Worm (Caenorhabditis elegans) whole organism, L2 larva: ENCODE results near the gene gsr-1.

Experiments used
- C34F6.9 ChIP-seq: fragments of 150-350 bp; optimal IDR thresholded peaks from 2 replicates; lab custom pipeline; 2014; ENCODE audit warnings: missing biosample characterization, missing genetic modification characterization
- F13H6.1 ChIP-seq: sonication (generic microtip); optimal IDR thresholded peaks from 2 replicates; lab custom pipeline; 2016; ENCODE audit warnings: missing genetic modification characterization, missing compliant biosample characterization
- R02D3.7 ChIP-seq: fragments of 150-350 bp; optimal IDR thresholded peaks from 2 replicates; lab custom pipeline; 2014; ENCODE audit warnings: missing biosample characterization, missing genetic modification characterization
- alr-1 ChIP-seq: fragments of 150-350 bp; optimal IDR thresholded peaks from 2 replicates; lab custom pipeline; 2014; ENCODE audit warnings: missing biosample characterization, missing genetic modification characterization
- ama-1 ChIP-seq: fragments of 150-350 bp; optimal IDR thresholded peaks from 2 replicates; lab custom pipeline; 2018; ENCODE audit warnings: inconsistent platforms
- ceh-16 ChIP-seq: fragments of 150-350 bp; optimal IDR thresholded peaks from 2 replicates; lab custom pipeline; 2014; ENCODE audit warnings: missing biosample characterization, missing genetic modification characterization
- ceh-82 ChIP-seq: fragments of 150-350 bp; optimal IDR thresholded peaks from 2 replicates; lab custom pipeline; 2014; ENCODE audit warnings: missing biosample characterization, missing genetic modification characterization
- crh-2 ChIP-seq: sonication (generic microtip); optimal IDR thresholded peaks from 2 replicates; lab custom pipeline; 2017; ENCODE audit warnings: missing biosample characterization, missing genetic modification characterization
- dmd-4 ChIP-seq: sonication (generic microtip); optimal IDR thresholded peaks from 2 replicates; lab custom pipeline; 2017; ENCODE audit warnings: missing biosample characterization, missing genetic modification characterization
- egl-27 ChIP-seq: sonication (generic microtip); optimal IDR thresholded peaks from 3 replicates; lab custom pipeline; 2017; ENCODE audit warnings: missing biosample characterization, missing genetic modification reagents, missing genetic modification characterization
- elt-3 ChIP-seq: sonication (generic microtip); optimal IDR thresholded peaks from 2 replicates; lab custom pipeline; 2017; ENCODE audit warnings: missing biosample characterization, missing genetic modification characterization
- fos-1 ChIP-seq: fragments of 150-350 bp; optimal IDR thresholded peaks from 2 replicates; lab custom pipeline; 2014; ENCODE audit warnings: missing biosample characterization, missing genetic modification characterization
- gmeb-1 ChIP-seq: fragments of 150-350 bp; optimal IDR thresholded peaks from 2 replicates; lab custom pipeline; 2014; ENCODE audit warnings: missing biosample characterization, missing genetic modification characterization
- lin-11 ChIP-seq: fragments of 150-350 bp; sonication (generic microtip); optimal IDR thresholded peaks from 2 replicates; lab custom pipeline; 2014; ENCODE audit warnings: missing biosample characterization, missing genetic modification characterization, inconsistent platforms, mixed read lengths
- lin-13 ChIP-seq: fragments of 150-350 bp; optimal IDR thresholded peaks from 2 replicates; lab custom pipeline; 2014; ENCODE audit warnings: missing biosample characterization, missing genetic modification reagents, missing genetic modification characterization
- lin-39 ChIP-seq: fragments of 150-350 bp; optimal IDR thresholded peaks from 2 replicates; lab custom pipeline; 2014; ENCODE audit warnings: missing biosample characterization, missing genetic modification reagents, missing genetic modification characterization
- lsy-2 ChIP-seq, 2 experiments: fragments of 150-350 bp in 1 of 2; sonication (generic microtip) in 1 of 2; optimal IDR thresholded peaks; 2 replicates each; lab custom pipeline; 2014 to 2017; ENCODE audit warnings: missing biosample characterization in 2 of 2, missing genetic modification characterization in 2 of 2
- mab-5 ChIP-seq: fragments of 150-350 bp; optimal IDR thresholded peaks from 2 replicates; lab custom pipeline; 2014; ENCODE audit warnings: missing biosample characterization, missing genetic modification characterization
- mbf-1 ChIP-seq: sonication (generic microtip); optimal IDR thresholded peaks from 2 replicates; lab custom pipeline; 2017; ENCODE audit warnings: missing biosample characterization, missing genetic modification characterization
- mdl-1 ChIP-seq, 2 experiments: fragments of 150-350 bp in 1 of 2; sonication (generic microtip) in 1 of 2; optimal IDR thresholded peaks; 2 replicates each; lab custom pipeline; 2017; ENCODE audit warnings: missing biosample characterization in 2 of 2, missing genetic modification characterization in 2 of 2
- nhr-10 ChIP-seq: sonication (generic microtip); optimal IDR thresholded peaks from 2 replicates; lab custom pipeline; 2017; ENCODE audit warnings: missing biosample characterization, missing genetic modification characterization
- nhr-12 ChIP-seq: fragments of 150-350 bp; optimal IDR thresholded peaks from 2 replicates; lab custom pipeline; 2014; ENCODE audit warnings: missing biosample characterization, missing genetic modification characterization
- nhr-129 ChIP-seq: fragments of 150-350 bp; optimal IDR thresholded peaks from 2 replicates; lab custom pipeline; 2014; ENCODE audit warnings: missing biosample characterization, missing genetic modification characterization
- nhr-23 ChIP-seq: fragments of 150-350 bp; optimal IDR thresholded peaks from 2 replicates; lab custom pipeline; 2014; ENCODE audit warnings: missing biosample characterization, missing genetic modification reagents, missing genetic modification characterization
- nhr-6 ChIP-seq: fragments of 150-350 bp; optimal IDR thresholded peaks from 2 replicates; lab custom pipeline; 2014; ENCODE audit warnings: missing biosample characterization, missing genetic modification characterization
- nhr-77 ChIP-seq: fragments of 150-350 bp; optimal IDR thresholded peaks from 2 replicates; lab custom pipeline; 2014; ENCODE audit warnings: missing biosample characterization, missing genetic modification characterization
- peb-1 ChIP-seq: fragments of 150-350 bp; optimal IDR thresholded peaks from 2 replicates; lab custom pipeline; 2014; ENCODE audit warnings: missing biosample characterization, missing genetic modification characterization
- sem-4 ChIP-seq: fragments of 150-350 bp; optimal IDR thresholded peaks from 2 replicates; lab custom pipeline; 2014; ENCODE audit warnings: missing biosample characterization, missing genetic modification reagents, missing genetic modification characterization
- skn-1 ChIP-seq: sonication (generic microtip); optimal IDR thresholded peaks from 2 replicates; lab custom pipeline; 2017; ENCODE audit warnings: missing biosample characterization, missing genetic modification characterization
- sma-3 ChIP-seq: sonication (generic microtip); optimal IDR thresholded peaks from 2 replicates; lab custom pipeline; 2016; ENCODE audit warnings: missing genetic modification reagents, missing genetic modification characterization, missing compliant biosample characterization
- sma-9 ChIP-seq, 2 experiments: fragments of 150-350 bp in 1 of 2; sonication (generic microtip) in 1 of 2; optimal IDR thresholded peaks; 2 replicates each; lab custom pipeline; 2014 to 2016; ENCODE audit warnings: missing genetic modification characterization in 2 of 2, mild to moderate bottlenecking in 1 of 2, missing biosample characterization in 1 of 2, missing compliant biosample characterization in 1 of 2, missing genetic modification reagents in 1 of 2, moderate library complexity in 1 of 2
- snpc-4 ChIP-seq: fragments of 150-350 bp; optimal IDR thresholded peaks from 2 replicates; lab custom pipeline; 2014; ENCODE audit warnings: missing biosample characterization, missing genetic modification characterization
- unc-55 ChIP-seq: fragments of 150-350 bp; sonication (generic microtip); optimal IDR thresholded peaks from 3 replicates; lab custom pipeline; 2014; ENCODE audit warnings: missing biosample characterization, missing genetic modification reagents, missing genetic modification characterization
- unc-62 ChIP-seq: fragments of 150-350 bp; optimal IDR thresholded peaks from 2 replicates; lab custom pipeline; 2014; ENCODE audit warnings: missing biosample characterization, missing genetic modification reagents, missing genetic modification characterization
- zag-1 ChIP-seq: fragments of 150-350 bp; optimal IDR thresholded peaks from 2 replicates; lab custom pipeline; 2014; ENCODE audit warnings: missing biosample characterization, missing genetic modification characterization
- ztf-1 ChIP-seq: fragments of 200-800 bp; sonication (Bioruptor generic); conservative IDR thresholded peaks from 2 replicates; pipeline ENCODE4 v1.3.6; 2022; ENCODE audit warnings: missing genetic modification characterization, missing compliant biosample characterization
- ztf-11 ChIP-seq: sonication (generic microtip); optimal IDR thresholded peaks from 2 replicates; lab custom pipeline; 2017; ENCODE audit warnings: missing biosample characterization, missing genetic modification characterization
- ztf-4 ChIP-seq: fragments of 150-350 bp; optimal IDR thresholded peaks from 2 replicates; lab custom pipeline; 2014; ENCODE audit warnings: missing biosample characterization, missing genetic modification characterization

The gsr-1 gene

ce11 chrIII:3650677-3651315, at the start of gene gsr-1, which contains the start of gene madf-8:
gsr-1 (plus strand) TSS chrIII:3650907.
madf-8 (minus strand) TSS chrIII:3650832.
- no peak for TF ChIP-seq nhr-12
- TF ChIP-seq mab-5 (tag; lab: Kevin White, UChicago) = no peak
- peak; percentile 18 for TF ChIP-seq F13H6.1
- TF ChIP-seq nhr-6 (tag; lab: Kevin White, UChicago) = no peak
- TF ChIP-seq snpc-4 (tag; lab: Kevin White, UChicago) = no peak
- peak; percentile 48 for TF ChIP-seq C34F6.9
- TF ChIP-seq sma-9 (GFP tag; optimal IDR thresholded peaks at IDR 0.05; lab: Kevin White, UChicago) = peak; percentile 61
- no peak for TF ChIP-seq sma-9 (tag; optimal IDR thresholded peaks at IDR 0.05; lab: Kevin White, UChicago)
- no peak for TF ChIP-seq unc-62 (GFP tag; lab: Kevin White, UChicago)
- no peak for TF ChIP-seq dmd-4 (tag; lab: Kevin White, UChicago)
- TF ChIP-seq ztf-4 (tag; lab: Kevin White, UChicago) = no peak
- TF ChIP-seq fos-1 (tag; lab: Kevin White, UChicago) = peak; percentile 13
- no peak for TF ChIP-seq ztf-1 (GFP tag; lab: Robert Waterston, UW)
- TF ChIP-seq mbf-1 = no peak
- TF ChIP-seq nhr-77 (tag; lab: Kevin White, UChicago) = no peak
- peak; percentile 71 for TF ChIP-seq unc-55 (GFP tag; lab: Kevin White, UChicago)
- TF ChIP-seq nhr-10 (tag; lab: Kevin White, UChicago) = no peak
- TF ChIP-seq nhr-129 = peak; percentile 61
- TF ChIP-seq egl-27 (tag; lab: Kevin White, UChicago) = no peak
- TF ChIP-seq R02D3.7 (tag; lab: Kevin White, UChicago) = no peak
- TF ChIP-seq elt-3 = no peak
- peak; percentile 37 for TF ChIP-seq skn-1 (tag; lab: Kevin White, UChicago)
- peak; percentile 24 to 74 for TF ChIP-seq lsy-2 (tag; optimal IDR thresholded peaks at IDR 0.05; lab: Kevin White, UChicago)
- no peak for TF ChIP-seq sma-3 (GFP tag; lab: Kevin White, UChicago)
- TF ChIP-seq ceh-16 (tag; lab: Kevin White, UChicago) = no peak
- TF ChIP-seq mdl-1 (tag; optimal IDR thresholded peaks at IDR 0.05; lab: Kevin White, UChicago) = no peak
- TF ChIP-seq peb-1 (tag; lab: Kevin White, UChicago) = no peak
- TF ChIP-seq lin-39 (tag; lab: Kevin White, UChicago) = no peak
- peak; percentile 57 for TF ChIP-seq lin-11 (tag; lab: Kevin White, UChicago)
- peak; percentile 64 for TF ChIP-seq lin-13 (GFP tag; lab: Kevin White, UChicago)
- peak; percentile 79 for TF ChIP-seq gmeb-1 (tag; lab: Kevin White, UChicago)
- TF ChIP-seq crh-2 (tag; lab: Kevin White, UChicago) = no peak
- no peak for TF ChIP-seq zag-1 (tag; lab: Kevin White, UChicago)
- TF ChIP-seq ama-1 = peak; percentile 34
- peak; percentile 6 for TF ChIP-seq sem-4

- TF ChIP-seq mab-5 (tag; lab: Kevin White, UChicago) = no peak
- TF ChIP-seq lsy-2 (tag; optimal IDR thresholded peaks at IDR 0.05; lab: Kevin White, UChicago) = peak in 1 of 2 experiments; percentile 7
- peak; percentile 12 for TF ChIP-seq sma-9 (GFP tag; optimal IDR thresholded peaks at IDR 0.05; lab: Kevin White, UChicago)
- no peak for TF ChIP-seq sma-9 (tag; optimal IDR thresholded peaks at IDR 0.05; lab: Kevin White, UChicago)
- peak; percentile 44 for TF ChIP-seq nhr-129
- TF ChIP-seq gmeb-1 (tag; lab: Kevin White, UChicago) = no peak
- TF ChIP-seq egl-27 (tag; lab: Kevin White, UChicago) = no peak
- peak; percentile 24 for TF ChIP-seq F13H6.1
- TF ChIP-seq alr-1 (tag; lab: Kevin White, UChicago) = no peak
- TF ChIP-seq nhr-10 (tag; lab: Kevin White, UChicago) = no peak
- no peak for TF ChIP-seq peb-1 (tag; lab: Kevin White, UChicago)
- TF ChIP-seq mdl-1 (tag; optimal IDR thresholded peaks at IDR 0.05; lab: Kevin White, UChicago) = no peak
- TF ChIP-seq C34F6.9 = peak; percentile 17
Observed at ce11 chrIII:3601271-3601670, 49.4 kb upstream of the gsr-1 start.

DNA sequence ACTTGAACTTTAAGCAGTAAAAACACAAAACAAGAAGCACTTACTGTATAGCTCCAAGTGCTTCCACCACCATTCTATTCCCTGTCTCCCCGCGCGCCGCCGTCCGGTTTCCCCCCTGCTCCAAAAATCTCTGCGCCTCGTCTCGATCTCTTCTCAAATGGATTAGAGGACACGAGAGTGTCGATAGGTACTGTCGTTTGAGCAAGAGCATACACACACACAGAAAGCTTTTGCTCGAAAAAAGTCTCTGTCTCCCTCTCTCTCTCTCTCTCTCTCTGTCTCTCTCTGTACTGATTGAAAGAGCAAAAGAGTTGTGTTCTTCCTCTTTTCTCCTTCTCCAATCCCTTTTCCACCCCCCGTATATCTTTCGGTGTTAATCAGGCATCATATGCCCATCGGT, 45.0 kb upstream of the gsr-1 start:
- TF ChIP-seq F13H6.1 (peak; percentile 17), ztf-4 (tag; lab: Kevin White, UChicago) (no peak)

ce11 chrIII:3612387-3612786, 38.3 kb upstream of the gsr-1 start:
- TF ChIP-seq sma-9 (GFP tag; optimal IDR thresholded peaks at IDR 0.05; lab: Kevin White, UChicago) = no peak
- no peak for TF ChIP-seq sma-9 (tag; optimal IDR thresholded peaks at IDR 0.05; lab: Kevin White, UChicago)
- TF ChIP-seq ceh-16 (tag; lab: Kevin White, UChicago) = no peak
- TF ChIP-seq C34F6.9 = no peak
- no peak for TF ChIP-seq skn-1 (tag; lab: Kevin White, UChicago)
- TF ChIP-seq nhr-12 = no peak
- no peak for TF ChIP-seq dmd-4 (tag; lab: Kevin White, UChicago)
- TF ChIP-seq ama-1 = no peak
- TF ChIP-seq lin-13 (GFP tag; lab: Kevin White, UChicago) = no peak
- TF ChIP-seq lin-11 (tag; lab: Kevin White, UChicago) = no peak
- no peak for TF ChIP-seq egl-27 (tag; lab: Kevin White, UChicago)
- no peak for TF ChIP-seq ceh-82
- no peak for TF ChIP-seq zag-1 (tag; lab: Kevin White, UChicago)
- TF ChIP-seq ztf-1 (GFP tag; lab: Robert Waterston, UW) = no peak
- TF ChIP-seq ztf-11 (tag; lab: Kevin White, UChicago) = no peak
- TF ChIP-seq nhr-23 (tag; lab: Kevin White, UChicago) = no peak
- no peak for TF ChIP-seq lin-39 (tag; lab: Kevin White, UChicago)
- TF ChIP-seq, all 48 proteins: peak for 0
